Worm (Caenorhabditis elegans) whole organism, L1 larva: Measurements from ENCODE around the gene srw-77.
"Not testable (repeated sequence)": the region's sequence is repeated elsewhere in the genome, so short reads cannot be mapped to it uniquely, and the experiment has no call there.

Experiments
- ama-1 ChIP-seq: fragments of 150-350 bp; optimal IDR thresholded peaks from 2 replicates; lab custom pipeline; 2014
- ceh-82 ChIP-seq, 3 experiments: fragments of 150-350 bp in 1 of 3; sonication (generic microtip) in 2 of 3; optimal IDR thresholded peaks; 2 replicates each; lab custom pipeline; 2014 to 2017; ENCODE audit warnings: missing biosample characterization in 3 of 3, missing genetic modification characterization in 3 of 3
- ceh-90 ChIP-seq: sonication (generic microtip); optimal IDR thresholded peaks from 2 replicates; lab custom pipeline; 2016; ENCODE audit warnings: missing genetic modification characterization, missing compliant biosample characterization
- elt-3 ChIP-seq, 6 experiments: fragments of 150-350 bp in 1 of 6; sonication (generic microtip); optimal IDR thresholded peaks; 2 replicates each; lab custom pipeline; 2017 to 2018; ENCODE audit warnings: missing biosample characterization in 6 of 6, missing genetic modification characterization in 6 of 6, inconsistent platforms in 1 of 6
- fkh-10 ChIP-seq: sonication (generic microtip); optimal IDR thresholded peaks from 2 replicates; lab custom pipeline; 2017; ENCODE audit warnings: missing biosample characterization, missing genetic modification reagents, missing genetic modification characterization
- jun-1 ChIP-seq: fragments of 150-350 bp; optimal IDR thresholded peaks from 2 replicates; lab custom pipeline; 2014; ENCODE audit warnings: missing biosample characterization, missing genetic modification reagents, missing genetic modification characterization
- tbx-2 ChIP-seq: sonication (generic microtip); optimal IDR thresholded peaks from 2 replicates; lab custom pipeline; 2016; ENCODE audit warnings: missing genetic modification characterization, missing compliant biosample characterization
- unc-130 ChIP-seq: fragments of 150-350 bp; optimal IDR thresholded peaks from 2 replicates; lab custom pipeline; 2017; ENCODE audit warnings: missing biosample characterization, missing genetic modification characterization, inconsistent platforms
- unc-62 ChIP-seq: fragments of 150-350 bp; optimal IDR thresholded peaks from 2 replicates; lab custom pipeline; 2014; ENCODE audit warnings: missing biosample characterization, missing genetic modification reagents, missing genetic modification characterization
- ztf-4 ChIP-seq: fragments of 150-350 bp; optimal IDR thresholded peaks from 2 replicates; lab custom pipeline; 2014; ENCODE audit warnings: missing biosample characterization, missing genetic modification characterization

DNA sequence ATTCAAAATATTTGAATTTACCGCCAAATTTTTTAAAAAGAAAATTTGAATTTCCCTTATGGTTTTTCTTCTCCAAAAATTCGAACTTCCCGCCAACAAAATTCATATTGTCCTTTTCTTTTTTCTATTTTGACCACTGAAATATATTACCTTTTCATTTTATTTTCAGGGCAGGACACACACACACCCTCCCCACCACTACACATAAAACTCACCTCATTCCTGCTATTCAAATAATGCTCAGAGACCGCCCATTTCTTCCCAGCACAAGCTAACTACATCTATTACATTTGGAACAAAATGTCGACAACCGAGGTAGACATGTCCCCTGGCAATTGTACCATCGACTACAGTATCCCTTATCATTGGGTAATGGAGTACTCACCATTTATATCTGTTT is 10.8 kb upstream of the srw-77 start, which contains the start of gene W06G6.15:
- not testable (repeated sequence) for TF ChIP-seq elt-3 (tag; optimal IDR thresholded peaks at IDR 0.05; lab: Kevin White, UChicago); ceh-82 (tag; optimal IDR thresholded peaks at IDR 0.05; lab: Kevin White, UChicago); fkh-10 (GFP tag; lab: Kevin White, UChicago); tbx-2 (tag; lab: Kevin White, UChicago); ztf-4 (tag; lab: Kevin White, UChicago); unc-62; jun-1 (tag; lab: Kevin White, UChicago); ama-1 (lab: Kevin White, UChicago); unc-130; ceh-90 (tag; lab: Kevin White, UChicago)
